Fruit fly (Drosophila melanogaster) Kc167 (cell line): ENCODE data around the gene emc.

Experiments used
- Sin3A ChIP-seq: fragments of >200 bp; optimal IDR thresholded peaks from 2 replicates; lab custom pipeline; 2018; ENCODE audit warnings: missing external identifiers
- psq ChIP-seq: fragments of >200 bp; optimal IDR thresholded peaks from 2 replicates; lab custom pipeline; 2017; ENCODE audit warnings: missing external identifiers

DNA sequence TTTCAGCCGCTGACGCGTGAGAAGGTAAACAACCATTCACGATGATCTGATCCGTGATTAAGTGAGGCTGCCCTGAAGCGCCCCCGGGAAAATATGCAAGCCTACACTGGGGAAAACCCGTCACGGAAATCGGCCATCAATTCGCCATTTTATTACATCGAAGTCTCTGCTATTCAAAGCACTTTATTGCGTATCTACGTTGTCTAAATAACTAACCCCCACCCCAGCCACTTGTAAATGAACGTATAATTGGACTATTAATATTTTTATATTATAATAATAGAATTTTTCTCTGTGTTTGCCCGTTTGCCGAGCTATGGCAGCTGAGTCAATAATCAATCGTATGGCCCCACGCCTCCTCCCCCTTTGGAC is 17.1 kb downstream of the emc start:
- TF ChIP-seq Sin3A (no peak), psq (lab: Kevin White, UChicago) (no peak)
